Fruit fly (Drosophila melanogaster) whole organism, prepupa: ENCODE results near the gene He.

Experiments used
- CG11294 ChIP-seq: fragments of 200-800 bp; sonication (Bioruptor generic); IDR thresholded peaks from 2 replicates; pipeline ENCODE4 v1.3.6; 2022; ENCODE audit warnings: missing biosample characterization, missing genetic modification characterization
- CG11762 ChIP-seq: fragments of 200-800 bp; sonication (Bioruptor generic); optimal IDR thresholded peaks from 3 replicates; lab custom pipeline; 2016; ENCODE audit warnings: missing biosample characterization, missing genetic modification characterization; ENCODE audit not compliant: insufficient read depth
- CG11902 ChIP-seq: fragments of 200-800 bp; sonication (Bioruptor generic); optimal IDR thresholded peaks from 3 replicates; lab custom pipeline; 2016; ENCODE audit warnings: missing biosample characterization, missing genetic modification characterization
- CG15336 ChIP-seq: fragments of 200-800 bp; sonication (Bioruptor generic); IDR thresholded peaks from 2 replicates; pipeline ENCODE4 v1.3.6; 2022; ENCODE audit warnings: missing biosample characterization, missing genetic modification characterization
- CG16779 ChIP-seq: fragments of 200-800 bp; sonication (Bioruptor generic); optimal IDR thresholded peaks from 3 replicates; lab custom pipeline; 2017; ENCODE audit warnings: missing biosample characterization, mild to moderate bottlenecking, missing genetic modification characterization
- CG3032 ChIP-seq: fragments of 200-800 bp; optimal IDR thresholded peaks from 2 replicates; lab custom pipeline; 2019; ENCODE audit warnings: missing biosample characterization, mild to moderate bottlenecking, missing genetic modification characterization, moderate library complexity
- CG32006 ChIP-seq: fragments of 200-800 bp; sonication (Bioruptor generic); optimal IDR thresholded peaks from 3 replicates; lab custom pipeline; 2017; ENCODE audit warnings: missing biosample characterization, mild to moderate bottlenecking, missing genetic modification characterization
- CG34406 ChIP-seq: fragments of 200-800 bp; sonication (Bioruptor generic); optimal IDR thresholded peaks from 3 replicates; lab custom pipeline; 2016; ENCODE audit warnings: missing biosample characterization, missing genetic modification characterization
- CG3919 ChIP-seq: fragments of 200-800 bp; sonication (Bioruptor generic); optimal IDR thresholded peaks from 3 replicates; lab custom pipeline; 2016; ENCODE audit warnings: missing biosample characterization, missing genetic modification characterization
- CG4318 ChIP-seq: fragments of 200-800 bp; sonication (Bioruptor generic); optimal IDR thresholded peaks from 3 replicates; lab custom pipeline; 2017; ENCODE audit warnings: missing biosample characterization, mild to moderate bottlenecking, missing genetic modification characterization
- CG6163 ChIP-seq: fragments of 200-800 bp; sonication (Bioruptor generic); IDR thresholded peaks from 3 replicates; pipeline ENCODE4 v1.3.6; 2022; ENCODE audit warnings: missing biosample characterization, missing genetic modification characterization
- CG6792 ChIP-seq: fragments of 200-800 bp; sonication (Bioruptor generic); optimal IDR thresholded peaks from 3 replicates; lab custom pipeline; 2016; ENCODE audit warnings: missing biosample characterization, missing genetic modification characterization
- CG6808 ChIP-seq: fragments of 200-800 bp; sonication (Bioruptor generic); optimal IDR thresholded peaks from 3 replicates; lab custom pipeline; 2017; ENCODE audit warnings: missing biosample characterization, missing genetic modification characterization, mild to moderate bottlenecking, moderate library complexity, missing genetic modification reagents
- CG6854 ChIP-seq: fragments of 200-800 bp; sonication (Bioruptor generic); optimal IDR thresholded peaks from 2 replicates; lab custom pipeline; 2017; ENCODE audit warnings: missing biosample characterization, mild to moderate bottlenecking, missing genetic modification characterization
- CG7368 ChIP-seq: fragments of 200-800 bp; sonication (Bioruptor generic); optimal IDR thresholded peaks from 3 replicates; lab custom pipeline; 2016; ENCODE audit warnings: missing biosample characterization, missing genetic modification characterization
- CG8119 ChIP-seq: fragments of 200-800 bp; sonication (Bioruptor generic); IDR thresholded peaks from 3 replicates; pipeline ENCODE4 v1.3.6; 2022; ENCODE audit warnings: missing biosample characterization, missing genetic modification characterization
- CG8319 ChIP-seq: fragments of 200-800 bp; sonication (Bioruptor generic); optimal IDR thresholded peaks from 3 replicates; lab custom pipeline; 2016; ENCODE audit warnings: missing biosample characterization, missing genetic modification characterization
- CG8632 ChIP-seq: fragments of 200-800 bp; sonication (Bioruptor generic); optimal IDR thresholded peaks from 3 replicates; lab custom pipeline; 2016; ENCODE audit warnings: missing biosample characterization, missing genetic modification characterization
- CG9139 ChIP-seq: fragments of 200-800 bp; sonication (Bioruptor generic); optimal IDR thresholded peaks from 3 replicates; lab custom pipeline; 2017; ENCODE audit warnings: missing biosample characterization, mild to moderate bottlenecking, missing genetic modification characterization
- Eip75B ChIP-seq: fragments of 200-800 bp; sonication (Bioruptor generic); optimal IDR thresholded peaks from 3 replicates; lab custom pipeline; 2016; ENCODE audit warnings: missing biosample characterization, missing genetic modification characterization
- Eip78C ChIP-seq: fragments of 200-800 bp; sonication (Bioruptor generic); peaks from one replicate; lab custom pipeline; 2016; ENCODE audit warnings: missing biosample characterization, missing genetic modification characterization
- Ets21C ChIP-seq: fragments of 200-800 bp; sonication (Bioruptor generic); optimal IDR thresholded peaks from 3 replicates; lab custom pipeline; 2016; ENCODE audit warnings: missing biosample characterization, missing genetic modification characterization
- Ets96B ChIP-seq: fragments of 200-800 bp; optimal IDR thresholded peaks from 2 replicates; lab custom pipeline; 2019; ENCODE audit warnings: missing biosample characterization, mild to moderate bottlenecking, missing genetic modification characterization, moderate library complexity
- Gug ChIP-seq: fragments of 200-800 bp; sonication (Bioruptor generic); IDR thresholded peaks from 2 replicates; pipeline ENCODE4 v1.3.6; 2022; ENCODE audit warnings: missing biosample characterization, missing genetic modification characterization
- Hr38 ChIP-seq: sonication (Bioruptor generic); optimal IDR thresholded peaks from 2 replicates; lab custom pipeline; 2016; ENCODE audit warnings: missing biosample characterization, missing genetic modification characterization
- Hr39 ChIP-seq: fragments of 200-800 bp; sonication (Bioruptor generic); optimal IDR thresholded peaks from 2 replicates; lab custom pipeline; 2016; ENCODE audit warnings: missing biosample characterization, missing genetic modification characterization
- Hr4 ChIP-seq: fragments of 200-800 bp; sonication (Bioruptor generic); optimal IDR thresholded peaks from 3 replicates; lab custom pipeline; 2016; ENCODE audit warnings: missing biosample characterization, missing genetic modification characterization
- Met ChIP-seq: fragments of 200-800 bp; sonication (Bioruptor generic); optimal IDR thresholded peaks from 3 replicates; lab custom pipeline; 2016; ENCODE audit warnings: missing biosample characterization, missing genetic modification characterization
- OdsH ChIP-seq: fragments of 200-800 bp; sonication (Bioruptor generic); optimal IDR thresholded peaks from 3 replicates; lab custom pipeline; 2016; ENCODE audit warnings: missing biosample characterization, missing genetic modification characterization
- Smox ChIP-seq: fragments of 200-800 bp; sonication (Bioruptor generic); optimal IDR thresholded peaks from 3 replicates; lab custom pipeline; 2016; ENCODE audit warnings: missing biosample characterization, missing genetic modification characterization
- Sox102F ChIP-seq: fragments of 200-800 bp; sonication (Bioruptor generic); optimal IDR thresholded peaks from 2 replicates; lab custom pipeline; 2016; ENCODE audit warnings: missing biosample characterization, mild to moderate bottlenecking, missing genetic modification characterization
- Sox14 ChIP-seq: fragments of 200-800 bp; sonication (Bioruptor generic); optimal IDR thresholded peaks from 3 replicates; lab custom pipeline; 2016; ENCODE audit warnings: missing biosample characterization, missing genetic modification characterization
- Sox15 ChIP-seq: fragments of 200-800 bp; sonication (Bioruptor generic); optimal IDR thresholded peaks from 3 replicates; lab custom pipeline; 2016; ENCODE audit warnings: missing biosample characterization, missing genetic modification characterization
- achi ChIP-seq: fragments of 200-800 bp; sonication (Bioruptor generic); optimal IDR thresholded peaks from 3 replicates; lab custom pipeline; 2016; ENCODE audit warnings: missing biosample characterization, missing genetic modification characterization
- acj6 ChIP-seq: fragments of 200-800 bp; sonication (Bioruptor generic); optimal IDR thresholded peaks from 3 replicates; lab custom pipeline; 2016; ENCODE audit warnings: missing biosample characterization, missing genetic modification characterization
- cyc ChIP-seq: fragments of 200-800 bp; sonication (Bioruptor generic); optimal IDR thresholded peaks from 3 replicates; lab custom pipeline; 2016; ENCODE audit warnings: missing biosample characterization, missing genetic modification characterization
- dac ChIP-seq: fragments of 200-800 bp; sonication (Bioruptor generic); optimal IDR thresholded peaks from 2 replicates; lab custom pipeline; 2017; ENCODE audit warnings: missing biosample characterization, mild to moderate bottlenecking, missing genetic modification characterization
- eg ChIP-seq: fragments of 200-800 bp; sonication (Bioruptor generic); IDR thresholded peaks from 3 replicates; pipeline ENCODE4 v1.3.6; 2022; ENCODE audit warnings: missing biosample characterization, missing genetic modification characterization
- esn ChIP-seq: fragments of 200-800 bp; sonication (Bioruptor generic); optimal IDR thresholded peaks from 2 replicates; lab custom pipeline; 2016; ENCODE audit warnings: missing biosample characterization, mild to moderate bottlenecking, missing genetic modification characterization, moderate library complexity
- fd59A ChIP-seq: fragments of 200-800 bp; sonication (Bioruptor generic); optimal IDR thresholded peaks from 2 replicates; lab custom pipeline; 2017; ENCODE audit warnings: missing biosample characterization, mild to moderate bottlenecking, missing genetic modification characterization, missing genetic modification reagents
- fd85E ChIP-seq: fragments of 200-800 bp; sonication (Bioruptor generic); optimal IDR thresholded peaks from 3 replicates; lab custom pipeline; 2016; ENCODE audit warnings: missing biosample characterization, missing genetic modification characterization
- fkh ChIP-seq: fragments of 200-800 bp; sonication (Bioruptor generic); optimal IDR thresholded peaks from 3 replicates; lab custom pipeline; 2017; ENCODE audit warnings: missing biosample characterization, mild to moderate bottlenecking, missing genetic modification characterization, moderate library complexity
- lz ChIP-seq: fragments of 200-800 bp; sonication (Bioruptor generic); optimal IDR thresholded peaks from 3 replicates; lab custom pipeline; 2016; ENCODE audit warnings: missing biosample characterization, missing genetic modification characterization
- pdm3 ChIP-seq: fragments of 200-800 bp; sonication (Bioruptor generic); optimal IDR thresholded peaks from 3 replicates; lab custom pipeline; 2016; ENCODE audit warnings: missing biosample characterization, missing genetic modification characterization
- salr ChIP-seq, 2 experiments: fragments of 200-800 bp; sonication (Bioruptor generic); optimal IDR thresholded peaks; 3 replicates each; lab custom pipeline; 2016 to 2018; ENCODE audit warnings: missing biosample characterization in 2 of 2, missing genetic modification characterization in 2 of 2, mild to moderate bottlenecking in 1 of 2
- spab ChIP-seq: fragments of 200-800 bp; sonication (Bioruptor generic); optimal IDR thresholded peaks from 2 replicates; lab custom pipeline; 2017; ENCODE audit warnings: missing biosample characterization, mild to moderate bottlenecking, missing genetic modification characterization, missing genetic modification reagents
- svp ChIP-seq: fragments of 200-800 bp; sonication (Bioruptor generic); peaks from one replicate; lab custom pipeline; 2016; ENCODE audit warnings: missing biosample characterization, missing genetic modification characterization
- topi ChIP-seq: fragments of 200-800 bp; sonication (Bioruptor generic); optimal IDR thresholded peaks from 3 replicates; lab custom pipeline; 2016; ENCODE audit warnings: missing biosample characterization, missing genetic modification characterization
- vri ChIP-seq: fragments of 200-800 bp; sonication (Bioruptor generic); optimal IDR thresholded peaks from 3 replicates; lab custom pipeline; 2016; ENCODE audit warnings: missing biosample characterization, mild to moderate bottlenecking, missing genetic modification characterization

He gene

DNA sequence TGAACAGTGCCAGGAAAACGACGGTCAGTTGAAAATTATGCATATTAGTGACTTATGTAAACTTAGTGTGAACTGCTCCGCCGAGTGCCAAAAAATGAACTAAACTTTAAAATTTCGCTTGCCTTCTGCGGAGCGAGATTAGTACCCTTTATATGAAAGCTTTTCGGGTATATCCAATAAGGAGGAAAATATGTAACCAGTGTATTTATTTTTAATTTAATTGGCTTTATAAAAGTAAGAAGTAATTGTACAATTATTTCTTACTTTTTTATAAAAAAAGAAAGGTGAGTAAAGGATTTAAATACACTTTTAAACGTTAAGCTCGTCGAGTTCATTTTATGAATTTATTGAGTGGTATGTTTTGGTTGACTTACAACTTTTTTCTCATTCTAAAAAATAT, at the start of gene He:
Gene He (minus strand): TSS at position 101 of the 400 bp plus-strand sequence.
- TF ChIP-seq pdm3 (GFP tag; lab: Kevin White, UChicago): no peak
- TF ChIP-seq CG11902 (GFP tag; lab: Kevin White, UChicago): no peak
- no peak for TF ChIP-seq CG8632 (GFP tag; lab: Kevin White, UChicago)
- TF ChIP-seq Ets21C: no peak
- TF ChIP-seq Gug (GFP tag; lab: Robert Waterston, UW): no peak
- no peak for TF ChIP-seq Sox14 (GFP tag; lab: Kevin White, UChicago)

dm6 chr2L:14022130-14022735, 49.5 kb upstream of the He start:
- peak; percentile 63 for TF ChIP-seq fd59A (GFP tag; lab: Kevin White, UChicago)
- peak; percentile 45 for TF ChIP-seq CG6792 (GFP tag; lab: Kevin White, UChicago)
- TF ChIP-seq CG11902 (GFP tag; lab: Kevin White, UChicago): peak; percentile 38
- TF ChIP-seq Hr39: peak; percentile 79
- peak; percentile 77 for TF ChIP-seq CG3919 (GFP tag; lab: Kevin White, UChicago)
- TF ChIP-seq Smox (GFP tag; lab: Kevin White, UChicago): peak; percentile 42
- peak; percentile 33 for TF ChIP-seq dac (GFP tag; lab: Kevin White, UChicago)
- TF ChIP-seq OdsH (GFP tag; lab: Kevin White, UChicago): peak; percentile 82
- TF ChIP-seq CG16779 (tag; lab: Kevin White, UChicago): peak; percentile 64
- TF ChIP-seq Ets21C: peak; percentile 56
- TF ChIP-seq CG11762 (GFP tag; lab: Kevin White, UChicago): peak; percentile 69
- TF ChIP-seq cyc (GFP tag; lab: Kevin White, UChicago): peak; percentile 55
- TF ChIP-seq Hr38: no peak
- TF ChIP-seq Hr4 (GFP tag; lab: Kevin White, UChicago): peak; percentile 60
- peak; percentile 60 for TF ChIP-seq Sox102F (GFP tag; lab: Kevin White, UChicago)
- peak; percentile 99 for TF ChIP-seq CG8119 (GFP tag; lab: Robert Waterston, UW)
- TF ChIP-seq CG7368 (GFP tag; lab: Kevin White, UChicago): peak; percentile 37
- peak; percentile 41 for TF ChIP-seq fkh (GFP tag; lab: Kevin White, UChicago)
- peak; percentile 70 for TF ChIP-seq CG6808
- TF ChIP-seq CG8319 (GFP tag; lab: Kevin White, UChicago): peak; percentile 2
- TF ChIP-seq CG3032 (tag; lab: Kevin White, UChicago): peak; percentile 91
- TF ChIP-seq lz (GFP tag; lab: Kevin White, UChicago): peak; percentile 65
- TF ChIP-seq esn: peak; percentile 69
- peak; percentile 61 for TF ChIP-seq Met (GFP tag; lab: Kevin White, UChicago)
- peak; percentile 74 for TF ChIP-seq acj6 (GFP tag; lab: Kevin White, UChicago)
- peak; percentile 69 for TF ChIP-seq spab
- TF ChIP-seq pdm3 (GFP tag; lab: Kevin White, UChicago): peak; percentile 68
- peak; percentile 89 for TF ChIP-seq Eip78C (GFP tag; lab: Kevin White, UChicago)
- peak; percentile 92 for TF ChIP-seq Ets96B
- peak; percentile 31 for TF ChIP-seq topi (GFP tag; lab: Kevin White, UChicago)
- peak; percentile 98 for TF ChIP-seq CG15336 (GFP tag; lab: Robert Waterston, UW)
- TF ChIP-seq Sox15 (GFP tag; lab: Kevin White, UChicago): no peak
- TF ChIP-seq Eip75B (GFP tag; lab: Kevin White, UChicago): peak; percentile 56
- TF ChIP-seq CG9139 (GFP tag; lab: Kevin White, UChicago): peak; percentile 69
- peak; percentile 95 for TF ChIP-seq CG32006 (GFP tag; lab: Kevin White, UChicago)
- TF ChIP-seq CG34406 (GFP tag; lab: Kevin White, UChicago): peak; percentile 74
- TF ChIP-seq Gug (GFP tag; lab: Robert Waterston, UW): peak; percentile 95
- peak; percentile 62 for TF ChIP-seq Sox14 (GFP tag; lab: Kevin White, UChicago)
- peak; percentile 81 for TF ChIP-seq svp
- TF ChIP-seq CG4318 (GFP tag; lab: Kevin White, UChicago): peak; percentile 89
- TF ChIP-seq CG11294: peak; percentile 93
- TF ChIP-seq fd85E (GFP tag; lab: Kevin White, UChicago): no peak
- peak in 1 of 2 experiments; percentile 87 for TF ChIP-seq salr (GFP tag; optimal IDR thresholded peaks at IDR 0.05; lab: Kevin White, UChicago)
- TF ChIP-seq CG6163: peak; percentile 90
- TF ChIP-seq achi (GFP tag; lab: Kevin White, UChicago): peak; percentile 90
- TF ChIP-seq CG6854 (GFP tag; lab: Kevin White, UChicago): peak; percentile 34
- TF ChIP-seq vri (GFP tag; lab: Kevin White, UChicago): peak; percentile 68
- TF ChIP-seq eg (GFP tag; lab: Robert Waterston, UW): peak; percentile 96
